Worm (Caenorhabditis elegans): ENCODE data around the gene C18D1.2.

- no peak for TF ChIP-seq snpc-4 (tag; optimal IDR thresholded peaks at IDR 0.05)
- peak; percentile 52; the same call in 1 of the 2 replicates for TF ChIP-seq tra-1 (GFP tag; IDR thresholded peaks at IDR 0.05)
- TF ChIP-seq unc-62 (GFP tag; optimal IDR thresholded peaks at IDR 0.05 in 1 of 2), result no peak
- TF ChIP-seq unc-62 (tag; optimal IDR thresholded peaks at IDR 0.05), result no peak
- no peak for TF ChIP-seq egl-43 (GFP tag; IDR thresholded peaks at IDR 0.05)
- TF ChIP-seq ztf-11 (tag; optimal IDR thresholded peaks at IDR 0.05), result no peak
- no peak for TF ChIP-seq sdz-12 (GFP tag; optimal IDR thresholded peaks at IDR 0.05)
- no peak for TF ChIP-seq daf-12 (tag; optimal IDR thresholded peaks at IDR 0.05)
- TF ChIP-seq mxl-3 (GFP tag; optimal IDR thresholded peaks at IDR 0.05), result no peak
Measured at ce11 chrII:10019669-10020068, 37.1 kb upstream of the C18D1.2 start.
